Worm (Caenorhabditis elegans) whole organism, young adult: ENCODE measurements around the gene zip-10.

ENCODE experiments used
- B0336.3 ChIP-seq: fragments of 200-800 bp; sonication (Bioruptor generic); IDR thresholded peaks from 2 replicates; pipeline ENCODE4 v1.3.6; 2022; ENCODE audit warnings: missing genetic modification characterization, missing compliant biosample characterization
- C17E4.6 ChIP-seq: fragments of 200-800 bp; sonication (Bioruptor generic); IDR thresholded peaks from 2 replicates; pipeline ENCODE4 v1.3.6; 2022; ENCODE audit warnings: missing genetic modification reagents, missing genetic modification characterization, missing compliant biosample characterization
- F22D6.2 ChIP-seq: sonication (generic microtip); optimal IDR thresholded peaks from 2 replicates; lab custom pipeline; 2016; ENCODE audit warnings: mild to moderate bottlenecking, missing genetic modification characterization, missing compliant biosample characterization
- K11D2.4 ChIP-seq: fragments of 200-800 bp; sonication (Bioruptor generic); IDR thresholded peaks from 2 replicates; pipeline ENCODE4 v1.3.6; 2022; ENCODE audit warnings: missing genetic modification reagents, missing genetic modification characterization, missing compliant biosample characterization
- T26A5.8 ChIP-seq: sonication (generic microtip); optimal IDR thresholded peaks from 2 replicates; lab custom pipeline; 2016; ENCODE audit warnings: missing genetic modification characterization, missing compliant biosample characterization
- Y79H2A.3 ChIP-seq: fragments of 200-800 bp; sonication (Bioruptor generic); conservative IDR thresholded peaks from 2 replicates; pipeline ENCODE4 v1.3.6; 2022; ENCODE audit warnings: missing genetic modification reagents, missing genetic modification characterization, missing compliant biosample characterization
- Y95B8A.8 ChIP-seq: fragments of 200-800 bp; sonication (Bioruptor generic); IDR thresholded peaks from 2 replicates; pipeline ENCODE4 v1.3.6; 2022; ENCODE audit warnings: missing genetic modification reagents, missing genetic modification characterization, missing compliant biosample characterization
- ama-1 ChIP-seq, 3 experiments: fragments of 150-350 bp in 1 of 3; sonication (generic microtip) in 2 of 3; optimal IDR thresholded peaks; 2 replicates each; lab custom pipeline; 2014 to 2018; ENCODE audit warnings: missing biosample characterization in 2 of 3, missing genetic modification characterization in 2 of 3, missing genetic modification reagents in 2 of 3
- aptf-3 ChIP-seq: fragments of 200-800 bp; sonication (Bioruptor generic); IDR thresholded peaks from 2 replicates; pipeline ENCODE4 v1.3.6; 2022; ENCODE audit warnings: missing genetic modification characterization, missing compliant biosample characterization
- atf-7 ChIP-seq: sonication (generic microtip); optimal IDR thresholded peaks from 2 replicates; lab custom pipeline; 2017; ENCODE audit warnings: mild to moderate bottlenecking, missing genetic modification characterization, missing compliant biosample characterization
- attf-3 ChIP-seq: fragments of 200-800 bp; sonication (Bioruptor generic); conservative IDR thresholded peaks from 2 replicates; pipeline ENCODE4 v1.3.6; 2022; ENCODE audit warnings: missing genetic modification reagents, missing genetic modification characterization, missing compliant biosample characterization
- attf-5 ChIP-seq: fragments of 200-800 bp; sonication (Bioruptor generic); optimal IDR thresholded peaks from 2 replicates; lab custom pipeline; 2018; ENCODE audit warnings: mild to moderate bottlenecking, missing genetic modification characterization, missing compliant biosample characterization
- cebp-1 ChIP-seq, 2 experiments: fragments of 200-800 bp in 1 of 2; sonication (Bioruptor generic) in 1 of 2; sonication (generic microtip) in 1 of 2; IDR thresholded peaks in 1 of 2; optimal IDR thresholded peaks in 1 of 2; 2 replicates each; pipeline versions ENCODE4 v1.3.6 to Lab custom; 2017 to 2022; ENCODE audit warnings: missing compliant biosample characterization in 2 of 2, missing genetic modification characterization in 2 of 2, mild to moderate bottlenecking in 1 of 2, missing genetic modification reagents in 1 of 2, moderate library complexity in 1 of 2
- ceh-27 ChIP-seq: fragments of 200-800 bp; sonication (Bioruptor generic); optimal IDR thresholded peaks from 2 replicates; lab custom pipeline; 2018; ENCODE audit warnings: mild to moderate bottlenecking, missing genetic modification characterization, moderate library complexity, missing compliant biosample characterization
- dox-1 ChIP-seq: fragments of 200-800 bp; sonication (Bioruptor generic); IDR thresholded peaks from 2 replicates; pipeline ENCODE4 v1.3.6; 2022; ENCODE audit warnings: missing genetic modification reagents, missing genetic modification characterization, missing compliant biosample characterization
- dpff-1 ChIP-seq: sonication (generic microtip); optimal IDR thresholded peaks from 2 replicates; lab custom pipeline; 2017; ENCODE audit warnings: mild to moderate bottlenecking, missing genetic modification characterization, missing compliant biosample characterization
- egrh-3 ChIP-seq: fragments of 200-800 bp; sonication (Bioruptor generic); IDR thresholded peaks from 2 replicates; pipeline ENCODE4 v1.3.6; 2022; ENCODE audit warnings: missing genetic modification reagents, missing genetic modification characterization, missing compliant biosample characterization
- fkh-3 ChIP-seq: sonication (generic microtip); optimal IDR thresholded peaks from 2 replicates; lab custom pipeline; 2016; ENCODE audit warnings: mild to moderate bottlenecking, missing genetic modification characterization, missing compliant biosample characterization
- lin-40 ChIP-seq: sonication (generic microtip); optimal IDR thresholded peaks from 2 replicates; lab custom pipeline; 2016; ENCODE audit warnings: missing genetic modification characterization, mild to moderate bottlenecking, missing compliant biosample characterization, missing genotype, missing genetic modification reagents
- lir-1 ChIP-seq: fragments of 200-800 bp; sonication (Bioruptor generic); conservative IDR thresholded peaks from 2 replicates; pipeline ENCODE4 v1.3.6; 2022; ENCODE audit warnings: missing genetic modification reagents, missing genetic modification characterization, missing compliant biosample characterization
- mes-4 ChIP-seq: sonication (generic microtip); optimal IDR thresholded peaks from 2 replicates; lab custom pipeline; 2016; ENCODE audit warnings: missing genotype, missing genetic modification characterization, missing compliant biosample characterization
- nfyb-1 ChIP-seq: fragments of 200-800 bp; sonication (Bioruptor generic); IDR thresholded peaks from 2 replicates; pipeline ENCODE4 v1.3.6; 2022; ENCODE audit warnings: missing genetic modification reagents, missing genetic modification characterization, missing compliant biosample characterization
- nhr-120 ChIP-seq: fragments of 200-800 bp; sonication (Bioruptor generic); IDR thresholded peaks from 2 replicates; pipeline ENCODE4 v1.3.6; 2022; ENCODE audit warnings: missing genetic modification characterization, missing compliant biosample characterization
- nhr-27 ChIP-seq: fragments of 200-800 bp; sonication (Bioruptor generic); optimal IDR thresholded peaks from 2 replicates; lab custom pipeline; 2018; ENCODE audit warnings: mild to moderate bottlenecking, missing genetic modification characterization, moderate library complexity, missing compliant biosample characterization
- nhr-80 ChIP-seq: sonication (generic microtip); optimal IDR thresholded peaks from 2 replicates; lab custom pipeline; 2016; ENCODE audit warnings: missing genetic modification characterization, missing compliant biosample characterization
- rcor-1 ChIP-seq: fragments of 200-800 bp; sonication (Bioruptor generic); IDR thresholded peaks from 2 replicates; pipeline ENCODE4 v1.3.6; 2022; ENCODE audit warnings: missing genetic modification reagents, missing genetic modification characterization, missing compliant biosample characterization
- sea-2 ChIP-seq: fragments of 200-800 bp; sonication (Bioruptor generic); IDR thresholded peaks from 2 replicates; pipeline ENCODE4 v1.3.6; 2022; ENCODE audit warnings: missing genetic modification characterization, missing compliant biosample characterization
- snpc-1.1 ChIP-seq: sonication (generic microtip); optimal IDR thresholded peaks from 2 replicates; lab custom pipeline; 2017; ENCODE audit warnings: missing genetic modification characterization, mild to moderate bottlenecking, missing compliant biosample characterization, antibody characterized with exemption, moderate library complexity, missing genotype, missing genetic modification reagents; ENCODE audit not compliant: insufficient read depth
- snpc-4 ChIP-seq, 5 experiments: fragments of 150-350 bp in 1 of 5; sonication (generic microtip) in 4 of 5; optimal IDR thresholded peaks; 2 replicates each; lab custom pipeline; 2014 to 2018; ENCODE audit warnings: missing genetic modification characterization in 5 of 5, missing biosample characterization in 3 of 5, antibody characterized with exemption in 2 of 5, mild to moderate bottlenecking in 2 of 5, missing compliant biosample characterization in 2 of 5, missing genotype in 2 of 5, moderate library complexity in 2 of 5, missing genetic modification reagents in 1 of 5
- somi-1 ChIP-seq: fragments of 200-800 bp; sonication (Bioruptor generic); optimal IDR thresholded peaks from 2 replicates; lab custom pipeline; 2018; ENCODE audit warnings: mild to moderate bottlenecking, missing genetic modification characterization, missing compliant biosample characterization
- zim-3 ChIP-seq: sonication (generic microtip); optimal IDR thresholded peaks from 2 replicates; lab custom pipeline; 2017; ENCODE audit warnings: mild to moderate bottlenecking, missing genetic modification characterization, moderate library complexity, missing compliant biosample characterization
- ztf-3 ChIP-seq: fragments of 200-800 bp; sonication (Bioruptor generic); optimal IDR thresholded peaks from 2 replicates; lab custom pipeline; 2018; ENCODE audit warnings: mild to moderate bottlenecking, missing genetic modification characterization, missing compliant biosample characterization

zip-10 gene

DNA sequence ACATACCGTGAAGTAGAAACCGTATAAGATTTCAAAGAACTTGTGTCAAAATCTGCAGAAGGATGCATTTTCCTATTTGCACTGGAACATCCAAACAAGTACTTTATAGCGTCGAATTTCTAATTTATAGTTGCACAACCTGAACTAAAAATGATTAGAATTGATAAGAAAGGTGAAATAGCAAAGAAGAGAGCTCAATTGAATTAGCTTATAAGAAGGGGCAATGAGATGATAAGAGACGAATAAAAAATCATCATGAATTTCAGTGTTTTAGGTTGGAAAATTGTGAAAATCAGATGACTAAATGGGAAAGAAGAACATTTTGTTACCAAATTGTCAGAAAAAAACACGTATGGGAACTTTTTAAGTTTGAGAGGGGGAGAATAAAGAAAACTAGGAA lies 41.0 kb upstream of the zip-10 start, which contains the start of gene W05E10.1:
TSS of gene W05E10.1 (minus strand) at position 139 of the 400 bp plus-strand sequence.
- TF ChIP-seq ztf-3: no peak
- TF ChIP-seq snpc-4 (GFP tag; optimal IDR thresholded peaks at IDR 0.05; lab: Kevin White, UChicago): no peak
- no peak for TF ChIP-seq snpc-4 (tag; optimal IDR thresholded peaks at IDR 0.05; lab: Kevin White, UChicago)
- peak; percentile 57 for TF ChIP-seq nhr-80 (tag; lab: Kevin White, UChicago)
- TF ChIP-seq, all 124 proteins: peak for 1

DNA sequence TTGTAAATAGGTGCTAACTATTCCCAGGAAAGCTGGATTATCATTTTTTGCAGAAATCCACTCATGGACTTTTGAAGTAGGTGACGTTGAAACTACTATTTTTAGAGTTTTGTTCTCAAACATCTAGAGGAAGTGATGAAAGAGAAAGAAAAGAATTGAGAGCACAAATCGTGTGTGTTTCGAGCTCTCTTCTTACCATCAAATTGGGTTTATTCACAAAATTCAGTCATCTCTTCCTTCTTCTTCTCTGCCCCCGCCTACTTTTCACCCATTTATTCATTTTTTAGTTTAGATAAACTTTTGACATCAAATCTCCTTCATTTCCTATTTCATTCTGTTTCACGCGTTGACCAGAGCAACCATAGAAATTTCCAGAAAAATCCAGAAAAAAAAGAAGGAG lies 36.3 kb upstream of the zip-10 start, which contains the start of gene W05E10.2:
TSS of gene W05E10.2 (plus strand) at position 301 of the 400 bp plus-strand sequence.
- no peak for TF ChIP-seq dpff-1 (tag; lab: Kevin White, UChicago)
- TF ChIP-seq attf-3 (GFP tag; lab: Robert Waterston, UW): no peak
- TF ChIP-seq mes-4: no peak
- TF ChIP-seq nhr-27 (tag; lab: Kevin White, UChicago): no peak
- no peak for TF ChIP-seq lin-40 (tag; lab: Kevin White, UChicago)
- TF ChIP-seq Y79H2A.3 (GFP tag; lab: Robert Waterston, UW): no peak
- no peak for TF ChIP-seq C17E4.6
- TF ChIP-seq fkh-3: no peak
- no peak for TF ChIP-seq nhr-120 (GFP tag; lab: Robert Waterston, UW)
- no peak for TF ChIP-seq dox-1 (GFP tag; lab: Robert Waterston, UW)

DNA sequence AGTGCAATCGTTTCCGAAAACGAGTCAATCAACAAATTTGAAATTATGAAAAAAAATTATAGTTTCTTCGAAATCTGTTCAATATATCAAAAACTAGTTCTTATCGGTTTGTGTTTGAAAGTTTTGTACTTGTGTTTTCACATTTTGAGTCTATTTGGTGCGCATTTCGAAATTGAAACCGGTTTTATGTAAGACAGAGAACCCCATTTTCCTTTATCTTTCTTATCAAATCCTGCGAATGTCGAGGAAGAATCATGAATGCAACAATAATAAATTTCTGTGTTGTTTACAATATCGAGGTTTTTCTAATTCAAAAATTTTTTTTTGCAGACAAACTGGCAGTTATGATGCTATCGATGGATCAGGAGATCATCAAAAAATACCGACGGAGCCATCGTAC lies 32.3 kb upstream of the zip-10 start:
- TF ChIP-seq B0336.3 (GFP tag; lab: Robert Waterston, UW) (no peak), cebp-1 (GFP tag; IDR thresholded peaks at IDR 0.05; lab: Robert Waterston, UW) (no peak), cebp-1 (tag; optimal IDR thresholded peaks at IDR 0.05; lab: Kevin White, UChicago) (peak; percentile 8)

DNA sequence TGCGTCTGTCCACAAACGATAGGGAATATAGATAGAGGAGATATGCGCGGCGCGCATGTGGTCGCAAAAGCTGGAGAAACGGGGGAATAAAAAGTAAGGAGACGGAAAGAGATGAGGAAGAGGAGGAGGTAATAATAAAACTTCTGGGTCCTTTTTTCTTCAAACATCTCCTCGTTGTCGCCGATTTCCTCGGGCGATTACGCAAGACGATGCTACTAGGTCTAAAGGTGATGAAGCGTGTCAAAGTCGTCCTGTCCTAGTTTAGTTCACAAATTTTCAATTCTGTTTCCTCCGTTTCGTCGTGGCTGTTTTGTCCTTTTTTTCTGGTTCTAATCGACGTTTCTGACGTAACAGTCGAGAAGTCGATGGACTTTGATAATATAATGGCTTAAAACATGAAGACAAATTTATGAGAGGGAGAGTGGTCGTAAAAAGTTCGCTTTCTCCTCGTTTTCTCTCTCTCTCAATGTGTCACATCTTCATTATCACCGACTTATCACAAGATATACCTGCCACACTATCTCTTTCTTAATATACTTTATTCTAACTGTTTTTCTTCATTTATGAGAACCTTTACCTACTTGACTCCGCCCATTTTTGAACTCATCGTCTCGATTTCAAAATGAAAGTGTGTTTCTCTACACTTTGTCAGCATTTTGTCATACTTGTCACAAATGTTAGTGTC lies 30.1 kb upstream of the zip-10 start:
- TF ChIP-seq egrh-3 (GFP tag; lab: Robert Waterston, UW) (no peak), dox-1 (GFP tag; lab: Robert Waterston, UW) (no peak), sea-2 (GFP tag; lab: Robert Waterston, UW) (no peak), mes-4 (no peak), lir-1 (GFP tag; lab: Robert Waterston, UW) (no peak), Y95B8A.8 (no peak), F22D6.2 (tag; lab: Kevin White, UChicago) (no peak), attf-5 (GFP tag; lab: Kevin White, UChicago) (no peak), ceh-27 (GFP tag; lab: Kevin White, UChicago) (no peak), K11D2.4 (GFP tag; lab: Robert Waterston, UW) (no peak), atf-7 (no peak), nfyb-1 (GFP tag; lab: Robert Waterston, UW) (no peak), somi-1 (GFP tag; lab: Kevin White, UChicago) (no peak), zim-3 (tag; lab: Kevin White, UChicago) (no peak), T26A5.8 (no peak), rcor-1 (GFP tag; lab: Robert Waterston, UW) (no peak), ama-1 (optimal IDR thresholded peaks at IDR 0.05; lab: Kevin White, UChicago) (no peak), ama-1 (GFP tag; optimal IDR thresholded peaks at IDR 0.05; lab: Kevin White, UChicago) (no peak), nhr-80 (tag; lab: Kevin White, UChicago) (no peak), snpc-1.1 (tag; lab: Kevin White, UChicago) (no peak), aptf-3 (GFP tag; lab: Robert Waterston, UW) (no peak)
